Worm (Caenorhabditis elegans) whole organism, late embryonic: ENCODE data around the gene abu-4.

Experiments
- C08G9.2 ChIP-seq: sonication (generic microtip); optimal IDR thresholded peaks from 2 replicates; lab custom pipeline; 2016; ENCODE audit warnings: mild to moderate bottlenecking, missing genetic modification characterization, moderate library complexity, missing compliant biosample characterization
- C38D4.7 ChIP-seq: fragments of 200-800 bp; sonication (Bioruptor generic); optimal IDR thresholded peaks from 2 replicates; lab custom pipeline; 2018; ENCODE audit warnings: mild to moderate bottlenecking, missing genetic modification characterization, moderate library complexity, missing compliant biosample characterization
- K02D7.2 ChIP-seq: sonication (generic microtip); optimal IDR thresholded peaks from 2 replicates; lab custom pipeline; 2017; ENCODE audit warnings: mild to moderate bottlenecking, missing genetic modification characterization, missing compliant biosample characterization
- K09A11.1 ChIP-seq: sonication (generic microtip); optimal IDR thresholded peaks from 2 replicates; lab custom pipeline; 2017; ENCODE audit warnings: antibody characterized with exemption, mild to moderate bottlenecking, missing genetic modification characterization, missing compliant biosample characterization; ENCODE audit not compliant: insufficient read depth
- Y22D7AL.16 ChIP-seq: sonication (generic microtip); optimal IDR thresholded peaks from 2 replicates; lab custom pipeline; 2016; ENCODE audit warnings: missing genetic modification characterization, missing compliant biosample characterization
- ceh-14 ChIP-seq: sonication (generic microtip); optimal IDR thresholded peaks from 2 replicates; lab custom pipeline; 2016; ENCODE audit warnings: missing genotype, missing genetic modification characterization, missing compliant biosample characterization
- ceh-19 ChIP-seq: fragments of 200-800 bp; sonication (Bioruptor generic); optimal IDR thresholded peaks from 2 replicates; lab custom pipeline; 2018; ENCODE audit warnings: mild to moderate bottlenecking, missing genetic modification characterization, missing compliant biosample characterization
- ceh-2 ChIP-seq: sonication (generic microtip); optimal IDR thresholded peaks from 2 replicates; lab custom pipeline; 2016; ENCODE audit warnings: missing genotype, missing genetic modification characterization, missing compliant biosample characterization
- ceh-22 ChIP-seq: sonication (generic microtip); optimal IDR thresholded peaks from 2 replicates; lab custom pipeline; 2017; ENCODE audit warnings: missing biosample characterization, missing genetic modification characterization
- ceh-30 ChIP-seq: fragments of 150-350 bp; optimal IDR thresholded peaks from 2 replicates; lab custom pipeline; 2014; ENCODE audit warnings: missing biosample characterization, missing genetic modification characterization
- ceh-31 ChIP-seq: sonication (generic microtip); optimal IDR thresholded peaks from 2 replicates; lab custom pipeline; 2016; ENCODE audit warnings: missing genetic modification characterization, missing compliant biosample characterization
- ceh-34 ChIP-seq: sonication (generic microtip); optimal IDR thresholded peaks from 2 replicates; lab custom pipeline; 2016; ENCODE audit warnings: mild to moderate bottlenecking, missing genetic modification characterization, missing compliant biosample characterization
- ceh-45 ChIP-seq: fragments of 200-800 bp; sonication (Bioruptor generic); IDR thresholded peaks from 2 replicates; pipeline ENCODE4 v1.3.6; 2022; ENCODE audit warnings: missing genetic modification reagents, missing genetic modification characterization, missing compliant biosample characterization
- ceh-6 ChIP-seq: fragments of 200-800 bp; sonication (Bioruptor generic); optimal IDR thresholded peaks from 2 replicates; lab custom pipeline; 2018; ENCODE audit warnings: mild to moderate bottlenecking, missing genetic modification characterization, missing compliant biosample characterization
- che-1 ChIP-seq: sonication (generic microtip); optimal IDR thresholded peaks from 2 replicates; lab custom pipeline; 2016; ENCODE audit warnings: mild to moderate bottlenecking, missing genetic modification characterization, missing compliant biosample characterization
- dve-1 ChIP-seq: sonication (generic microtip); optimal IDR thresholded peaks from 2 replicates; lab custom pipeline; 2017; ENCODE audit warnings: antibody characterized with exemption, mild to moderate bottlenecking, missing genetic modification characterization, missing compliant biosample characterization
- elt-4 ChIP-seq: sonication (generic microtip); optimal IDR thresholded peaks from 2 replicates; lab custom pipeline; 2016; ENCODE audit warnings: missing genetic modification characterization, missing compliant biosample characterization
- fkh-10 ChIP-seq: fragments of 150-350 bp; optimal IDR thresholded peaks from 2 replicates; lab custom pipeline; 2014; ENCODE audit warnings: missing biosample characterization, missing genetic modification reagents, missing genetic modification characterization
- gmeb-2 ChIP-seq: sonication (generic microtip); optimal IDR thresholded peaks from 2 replicates; lab custom pipeline; 2016; ENCODE audit warnings: missing genetic modification characterization, inconsistent platforms, missing compliant biosample characterization
- hlh-6 ChIP-seq: sonication (generic microtip); optimal IDR thresholded peaks from 2 replicates; lab custom pipeline; 2016; ENCODE audit warnings: missing genotype, missing genetic modification characterization, missing compliant biosample characterization
- hlh-8 ChIP-seq: sonication (generic microtip); optimal IDR thresholded peaks from 2 replicates; lab custom pipeline; 2016; ENCODE audit warnings: missing genotype, missing genetic modification characterization, missing compliant biosample characterization
- mec-3 ChIP-seq: sonication (generic microtip); optimal IDR thresholded peaks from 2 replicates; lab custom pipeline; 2016; ENCODE audit warnings: borderline replicate concordance, missing genetic modification characterization, missing compliant biosample characterization
- nfya-1 ChIP-seq: sonication (generic microtip); optimal IDR thresholded peaks from 2 replicates; lab custom pipeline; 2017; ENCODE audit warnings: missing genetic modification characterization, mild to moderate bottlenecking, missing compliant biosample characterization, antibody characterized with exemption, moderate library complexity
- nhr-232 ChIP-seq: sonication (generic microtip); optimal IDR thresholded peaks from 2 replicates; lab custom pipeline; 2016; ENCODE audit warnings: missing genetic modification characterization, missing compliant biosample characterization
- npax-4 ChIP-seq: sonication (generic microtip); optimal IDR thresholded peaks from 2 replicates; lab custom pipeline; 2016; ENCODE audit warnings: missing genetic modification characterization, missing compliant biosample characterization
- odd-2 ChIP-seq: sonication (generic microtip); optimal IDR thresholded peaks from 2 replicates; lab custom pipeline; 2017; ENCODE audit warnings: antibody characterized with exemption, mild to moderate bottlenecking, missing genetic modification characterization, missing compliant biosample characterization
- pag-3 ChIP-seq: sonication (generic microtip); optimal IDR thresholded peaks from 2 replicates; lab custom pipeline; 2016; ENCODE audit warnings: missing compliant biosample characterization, missing genetic modification characterization, borderline replicate concordance
- pax-1 ChIP-seq: fragments of 150-350 bp; optimal IDR thresholded peaks from 2 replicates; lab custom pipeline; 2014; ENCODE audit warnings: missing biosample characterization, missing genetic modification characterization
- pha-4 ChIP-seq: fragments of 150-350 bp; optimal IDR thresholded peaks from 2 replicates; lab custom pipeline; 2018; ENCODE audit warnings: missing biosample characterization, missing genetic modification reagents, missing genetic modification characterization
- pqm-1 ChIP-seq: sonication (generic microtip); optimal IDR thresholded peaks from 2 replicates; lab custom pipeline; 2016; ENCODE audit warnings: missing genetic modification characterization, missing compliant biosample characterization
- ref-2 ChIP-seq: sonication (generic microtip); optimal IDR thresholded peaks from 2 replicates; lab custom pipeline; 2016; ENCODE audit warnings: missing genetic modification characterization, missing compliant biosample characterization
- sdc-2 ChIP-seq: sonication (generic microtip); optimal IDR thresholded peaks from 2 replicates; lab custom pipeline; 2016; ENCODE audit warnings: missing genotype, missing genetic modification characterization, missing compliant biosample characterization
- sox-2 ChIP-seq: fragments of 200-800 bp; sonication (Bioruptor generic); IDR thresholded peaks from 2 replicates; pipeline ENCODE4 v1.3.6; 2022; ENCODE audit warnings: missing genetic modification reagents, missing genetic modification characterization, missing compliant biosample characterization
- sox-4 ChIP-seq: sonication (generic microtip); optimal IDR thresholded peaks from 2 replicates; lab custom pipeline; 2017; ENCODE audit warnings: mild to moderate bottlenecking, missing genetic modification characterization, inconsistent platforms, missing compliant biosample characterization
- tbx-2 ChIP-seq: sonication (generic microtip); optimal IDR thresholded peaks from 2 replicates; lab custom pipeline; 2016; ENCODE audit warnings: missing genetic modification characterization, missing compliant biosample characterization
- unc-42 ChIP-seq: sonication (generic microtip); optimal IDR thresholded peaks from 2 replicates; lab custom pipeline; 2016; ENCODE audit warnings: missing genotype, missing genetic modification characterization, missing compliant biosample characterization
- unc-86 ChIP-seq: sonication (generic microtip); optimal IDR thresholded peaks from 2 replicates; lab custom pipeline; 2016; ENCODE audit warnings: missing genetic modification characterization, missing compliant biosample characterization
- zip-5 ChIP-seq: sonication (generic microtip); optimal IDR thresholded peaks from 2 replicates; lab custom pipeline; 2016; ENCODE audit warnings: missing genetic modification characterization, missing compliant biosample characterization

abu-4 gene

ce11 chrV:2294577-2294976 is 19.9 kb downstream of the abu-4 start, which contains the start of gene nhr-226:
Gene nhr-226 (plus strand): TSS chrV:2294877.
- TF ChIP-seq ceh-22 (tag; lab: Kevin White, UChicago): no peak
- no peak for TF ChIP-seq K09A11.1
- TF ChIP-seq ceh-30: no peak
- no peak for TF ChIP-seq ceh-19 (GFP tag; lab: Kevin White, UChicago)
- TF ChIP-seq fkh-10 (GFP tag; lab: Kevin White, UChicago): no peak
- no peak for TF ChIP-seq elt-4 (tag; lab: Kevin White, UChicago)
- no peak for TF ChIP-seq ceh-45 (GFP tag; lab: Robert Waterston, UW)
- no peak for TF ChIP-seq odd-2 (tag; lab: Kevin White, UChicago)
- TF ChIP-seq gmeb-2: no peak

ce11 chrV:2300905-2301304 is 26.3 kb downstream of the abu-4 start, which contains the start of gene Y19D10B.8:
Gene Y19D10B.8 (minus strand): TSS chrV:2301005.
- TF ChIP-seq sox-2 (GFP tag; lab: Robert Waterston, UW): no peak
- no peak for TF ChIP-seq ceh-14 (tag; lab: Kevin White, UChicago)
- no peak for TF ChIP-seq ref-2 (tag; lab: Kevin White, UChicago)
- TF ChIP-seq ceh-6 (GFP tag; lab: Kevin White, UChicago): no peak
- TF ChIP-seq hlh-6 (tag; lab: Kevin White, UChicago): no peak
- no peak for TF ChIP-seq ceh-45 (GFP tag; lab: Robert Waterston, UW)
- TF ChIP-seq tbx-2 (tag; lab: Kevin White, UChicago): no peak
- TF ChIP-seq ceh-34 (tag; lab: Kevin White, UChicago): no peak
- no peak for TF ChIP-seq C38D4.7 (GFP tag; lab: Kevin White, UChicago)
- no peak for TF ChIP-seq dve-1 (tag; lab: Kevin White, UChicago)
- no peak for TF ChIP-seq npax-4 (tag; lab: Kevin White, UChicago)
- TF ChIP-seq C08G9.2 (tag; lab: Kevin White, UChicago): no peak
- TF ChIP-seq, all 69 proteins: peak for 0

ce11 chrV:2303775-2304174 is 29.1 kb downstream of the abu-4 start, which contains the start of gene irld-15:
Gene irld-15 (minus strand): TSS chrV:2303875.
- TF ChIP-seq sdc-2 (tag; lab: Kevin White, UChicago) (no peak), C38D4.7 (GFP tag; lab: Kevin White, UChicago) (no peak), nhr-232 (no peak), ceh-2 (no peak), zip-5 (no peak), pqm-1 (no peak), pag-3 (tag; lab: Kevin White, UChicago) (no peak), tbx-2 (tag; lab: Kevin White, UChicago) (no peak), hlh-8 (tag; lab: Kevin White, UChicago) (no peak), unc-86 (tag; lab: Kevin White, UChicago) (no peak), ceh-14 (tag; lab: Kevin White, UChicago) (no peak), gmeb-2 (no peak), hlh-6 (tag; lab: Kevin White, UChicago) (no peak)
- TF ChIP-seq, all 69 proteins: peak for 0

- TF ChIP-seq hlh-8 (tag; lab: Kevin White, UChicago) (no peak), che-1 (tag; lab: Kevin White, UChicago) (no peak), C08G9.2 (tag; lab: Kevin White, UChicago) (no peak), tbx-2 (tag; lab: Kevin White, UChicago) (no peak), ceh-2 (no peak), Y22D7AL.16 (tag; lab: Kevin White, UChicago) (no peak), K02D7.2 (tag; lab: Kevin White, UChicago) (no peak), pha-4 (no peak), mec-3 (tag; lab: Kevin White, UChicago) (no peak), ceh-31 (no peak), odd-2 (tag; lab: Kevin White, UChicago) (no peak), nfya-1 (tag; lab: Kevin White, UChicago) (no peak), sox-4 (tag; lab: Kevin White, UChicago) (no peak), npax-4 (tag; lab: Kevin White, UChicago) (no peak), unc-42 (tag; lab: Kevin White, UChicago) (no peak), pax-1 (tag; lab: Kevin White, UChicago) (no peak)
Observed at ce11 chrV:2306383-2306782, 31.7 kb downstream of the abu-4 start.
